Fruit fly (Drosophila melanogaster) whole organism, embryonic: ENCODE measurements around the gene rho-6.

ENCODE experiments used
- Asciz ChIP-seq: fragments of 200-800 bp; sonication (Bioruptor generic); optimal IDR thresholded peaks from 2 replicates; lab custom pipeline; 2017; ENCODE audit warnings: missing biosample characterization, mild to moderate bottlenecking, missing genetic modification characterization, missing genetic modification reagents
- Atf-2 ChIP-seq: fragments of 200-800 bp; sonication (Bioruptor generic); optimal IDR thresholded peaks from 2 replicates; lab custom pipeline; 2016; ENCODE audit warnings: missing biosample characterization, missing genetic modification characterization
- Atf6 ChIP-seq: fragments of 200-800 bp; sonication (Bioruptor generic); IDR thresholded peaks from 2 replicates; pipeline ENCODE4 v1.3.6; 2022; ENCODE audit warnings: missing biosample characterization, missing genetic modification characterization
- CG11504 ChIP-seq: fragments of 200-800 bp; sonication (Bioruptor generic); optimal IDR thresholded peaks from 3 replicates; lab custom pipeline; 2019; ENCODE audit warnings: missing biosample characterization, mild to moderate bottlenecking, missing genetic modification characterization, moderate library complexity
- CG12659 ChIP-seq: fragments of 200-800 bp; sonication (Bioruptor generic); optimal IDR thresholded peaks from 3 replicates; lab custom pipeline; 2017; ENCODE audit warnings: mild to moderate bottlenecking, missing biosample characterization, missing genetic modification reagents, missing genetic modification characterization
- CG14014 ChIP-seq: fragments of 200-800 bp; sonication (Bioruptor generic); IDR thresholded peaks from 2 replicates; pipeline ENCODE4 v1.3.6; 2022; ENCODE audit warnings: missing biosample characterization, missing genetic modification characterization
- CG14860 ChIP-seq: fragments of 200-800 bp; sonication (Bioruptor generic); IDR thresholded peaks from 3 replicates; pipeline ENCODE4 v1.3.6; 2022; ENCODE audit warnings: missing biosample characterization, missing genetic modification characterization; ENCODE audit not compliant: partially characterized antibody
- CG15514 ChIP-seq: fragments of 200-800 bp; sonication (Bioruptor generic); optimal IDR thresholded peaks from 3 replicates; lab custom pipeline; 2017; ENCODE audit warnings: missing biosample characterization, missing genetic modification characterization, mild to moderate bottlenecking, moderate library complexity, missing genetic modification reagents
- CG15601 ChIP-seq: fragments of 200-800 bp; sonication (Bioruptor generic); optimal IDR thresholded peaks from 3 replicates; lab custom pipeline; 2019; ENCODE audit warnings: missing biosample characterization, mild to moderate bottlenecking, missing genetic modification characterization, moderate library complexity
- CG16815 ChIP-seq: fragments of 200-800 bp; sonication (Bioruptor generic); optimal IDR thresholded peaks from 3 replicates; lab custom pipeline; 2017; ENCODE audit warnings: missing biosample characterization, mild to moderate bottlenecking, missing genetic modification characterization
- CG18619 ChIP-seq: fragments of 200-800 bp; sonication (Bioruptor generic); optimal IDR thresholded peaks from 3 replicates; lab custom pipeline; 2017; ENCODE audit warnings: missing biosample characterization, mild to moderate bottlenecking, missing genetic modification characterization
- CG3281 ChIP-seq: fragments of 200-800 bp; sonication (Bioruptor generic); optimal IDR thresholded peaks from 3 replicates; lab custom pipeline; 2017; ENCODE audit warnings: missing biosample characterization, mild to moderate bottlenecking, missing genetic modification characterization
- CG34376 ChIP-seq: fragments of 200-800 bp; sonication (Bioruptor generic); optimal IDR thresholded peaks from 2 replicates; lab custom pipeline; 2018; ENCODE audit warnings: missing biosample characterization, mild to moderate bottlenecking, missing genetic modification characterization
- CG3726 ChIP-seq: fragments of 200-800 bp; sonication (Bioruptor generic); IDR thresholded peaks from 3 replicates; pipeline ENCODE4, ENCODE4 v1.3.6; 2022; ENCODE audit warnings: missing biosample characterization, missing genetic modification characterization
- CG3995 ChIP-seq: fragments of 200-800 bp; sonication (Bioruptor generic); optimal IDR thresholded peaks from 3 replicates; lab custom pipeline; 2016; ENCODE audit warnings: missing biosample characterization, missing genetic modification characterization
- CG5180 ChIP-seq: fragments of 200-800 bp; sonication (Bioruptor generic); optimal IDR thresholded peaks from 3 replicates; lab custom pipeline; 2017; ENCODE audit warnings: missing biosample characterization, missing genetic modification characterization, mild to moderate bottlenecking, moderate library complexity, missing genetic modification reagents
- CG8089 ChIP-seq: fragments of 200-800 bp; sonication (Bioruptor generic); optimal IDR thresholded peaks from 3 replicates; lab custom pipeline; 2016; ENCODE audit warnings: missing biosample characterization, missing genetic modification characterization
- CG8290 ChIP-seq, 3 experiments: fragments of 200-800 bp; sonication (Bioruptor generic); optimal IDR thresholded peaks; 2 replicates each; lab custom pipeline; 2016 to 2019; ENCODE audit warnings: missing biosample characterization in 3 of 3, missing genetic modification characterization in 3 of 3, mild to moderate bottlenecking in 2 of 3, moderate library complexity in 1 of 3
- CG8388 ChIP-seq: fragments of 200-800 bp; sonication (Bioruptor generic); optimal IDR thresholded peaks from 2 replicates; lab custom pipeline; 2019; ENCODE audit warnings: missing biosample characterization, mild to moderate bottlenecking, missing genetic modification characterization, moderate library complexity
- CG9437 ChIP-seq: fragments of 200-800 bp; sonication (Bioruptor generic); optimal IDR thresholded peaks from 2 replicates; lab custom pipeline; 2018; ENCODE audit warnings: missing biosample characterization, mild to moderate bottlenecking, missing genetic modification characterization
- CTCF ChIP-seq: fragments of 200-800 bp; sonication (Bioruptor generic); optimal IDR thresholded peaks from 2 replicates; lab custom pipeline; 2017; ENCODE audit warnings: missing biosample characterization, mild to moderate bottlenecking, missing genetic modification characterization, moderate library complexity
- Chrac-16 ChIP-seq: fragments of 200-800 bp; sonication (Bioruptor generic); optimal IDR thresholded peaks from 3 replicates; lab custom pipeline; 2016; ENCODE audit warnings: missing biosample characterization, missing genetic modification characterization
- Dbx ChIP-seq: fragments of 200-800 bp; sonication (Bioruptor generic); IDR thresholded peaks from 3 replicates; pipeline ENCODE4 v1.3.6; 2022; ENCODE audit warnings: missing biosample characterization, missing genetic modification characterization
- ERR ChIP-seq: fragments of 200-800 bp; sonication (Bioruptor generic); optimal IDR thresholded peaks from 2 replicates; lab custom pipeline; 2016; ENCODE audit warnings: missing biosample characterization, missing genetic modification characterization
- Ets97D ChIP-seq: fragments of 200-800 bp; sonication (Bioruptor generic); optimal IDR thresholded peaks from 3 replicates; lab custom pipeline; 2016; ENCODE audit warnings: missing biosample characterization, missing genetic modification characterization
- Fer3 ChIP-seq: fragments of 200-800 bp; sonication (Bioruptor generic); optimal IDR thresholded peaks from 2 replicates; lab custom pipeline; 2018; ENCODE audit warnings: missing biosample characterization, mild to moderate bottlenecking, missing genetic modification characterization, moderate library complexity
- Gsc ChIP-seq: fragments of 200-800 bp; sonication (Bioruptor generic); IDR thresholded peaks from 2 replicates; pipeline ENCODE4 v1.3.6; 2022; ENCODE audit warnings: missing biosample characterization, missing genetic modification characterization
- Hand ChIP-seq: fragments of 200-800 bp; sonication (Bioruptor generic); optimal IDR thresholded peaks from 2 replicates; lab custom pipeline; 2017; ENCODE audit warnings: mild to moderate bottlenecking, missing biosample characterization, missing genetic modification reagents, missing genetic modification characterization
- Meics ChIP-seq: fragments of 200-800 bp; sonication (Bioruptor generic); optimal IDR thresholded peaks from 2 replicates; lab custom pipeline; 2017; ENCODE audit warnings: missing biosample characterization, mild to moderate bottlenecking, missing genetic modification characterization
- Poxn ChIP-seq: fragments of 200-800 bp; sonication (Bioruptor generic); IDR thresholded peaks from 2 replicates; pipeline ENCODE4 v1.3.6; 2022; ENCODE audit warnings: missing biosample characterization, missing genetic modification characterization
- Spps ChIP-seq: fragments of 200-800 bp; sonication (Bioruptor generic); optimal IDR thresholded peaks from 2 replicates; lab custom pipeline; 2018; ENCODE audit warnings: missing biosample characterization, mild to moderate bottlenecking, missing genetic modification characterization
- TFAM ChIP-seq: fragments of 200-800 bp; sonication (Bioruptor generic); optimal IDR thresholded peaks from 2 replicates; lab custom pipeline; 2017; ENCODE audit warnings: missing biosample characterization, missing genetic modification characterization, inconsistent platforms
- amos ChIP-seq: fragments of 200-800 bp; sonication (Bioruptor generic); IDR thresholded peaks from 2 replicates; pipeline ENCODE4 v1.3.6; 2022; ENCODE audit warnings: missing biosample characterization, missing genetic modification characterization; ENCODE audit not compliant: partially characterized antibody
- cwo ChIP-seq: fragments of 200-800 bp; sonication (Bioruptor generic); optimal IDR thresholded peaks from 3 replicates; lab custom pipeline; 2017; ENCODE audit warnings: missing biosample characterization, missing genetic modification characterization, mild to moderate bottlenecking, moderate library complexity, missing genetic modification reagents
- dmrt11E ChIP-seq: fragments of 200-800 bp; sonication (Bioruptor generic); optimal IDR thresholded peaks from 3 replicates; lab custom pipeline; 2018; ENCODE audit warnings: missing biosample characterization, mild to moderate bottlenecking, missing genetic modification characterization, moderate library complexity
- dmrt99B ChIP-seq: fragments of 200-800 bp; sonication (Bioruptor generic); optimal IDR thresholded peaks from 2 replicates; lab custom pipeline; 2018; ENCODE audit warnings: missing biosample characterization, mild to moderate bottlenecking, missing genetic modification characterization, moderate library complexity
- nerfin-2 ChIP-seq: fragments of 200-800 bp; sonication (Bioruptor generic); IDR thresholded peaks from 2 replicates; pipeline ENCODE4 v1.3.6; 2022; ENCODE audit warnings: missing biosample characterization, missing genetic modification characterization; ENCODE audit not compliant: partially characterized antibody
- pan ChIP-seq, 4 experiments: fragments of >200 bp in 3 of 4; fragments of 200-800 bp in 1 of 4; sonication (Bioruptor generic) in 1 of 4; optimal IDR thresholded peaks in 3 of 4; IDR thresholded peaks in 1 of 4; 2 replicates each; pipeline versions ENCODE4 v1.3.6 to Lab custom; 2017 to 2022; ENCODE audit warnings: missing biosample characterization in 2 of 4, missing genetic modification characterization in 2 of 4, mixed read lengths in 1 of 4
- pita ChIP-seq: fragments of 200-800 bp; sonication (Bioruptor generic); optimal IDR thresholded peaks from 2 replicates; lab custom pipeline; 2017; ENCODE audit warnings: missing biosample characterization, mild to moderate bottlenecking, missing genetic modification characterization
- pzg ChIP-seq: fragments of 200-800 bp; sonication (Bioruptor generic); optimal IDR thresholded peaks from 3 replicates; lab custom pipeline; 2018; ENCODE audit warnings: missing biosample characterization, mild to moderate bottlenecking, missing genetic modification characterization, moderate library complexity
- sens ChIP-seq: fragments of 200-800 bp; sonication (Bioruptor generic); peaks from one replicate; lab custom pipeline; 2016; ENCODE audit warnings: missing biosample characterization, missing genetic modification characterization
- sim ChIP-seq: fragments of 200-800 bp; sonication (Bioruptor generic); IDR thresholded peaks from 2 replicates; pipeline ENCODE4 v1.3.6; 2022; ENCODE audit warnings: missing biosample characterization, missing genetic modification characterization
- sima ChIP-seq: fragments of 200-800 bp; sonication (Bioruptor generic); optimal IDR thresholded peaks from 2 replicates; lab custom pipeline; 2016; ENCODE audit warnings: missing biosample characterization, missing genetic modification characterization
- sr ChIP-seq: fragments of 200-800 bp; sonication (Bioruptor generic); IDR thresholded peaks from 3 replicates; pipeline ENCODE4 v1.3.6; 2022; ENCODE audit warnings: missing biosample characterization, missing genetic modification characterization
- stwl ChIP-seq: fragments of 200-800 bp; sonication (Bioruptor generic); optimal IDR thresholded peaks from 3 replicates; lab custom pipeline; 2018; ENCODE audit warnings: missing biosample characterization, mild to moderate bottlenecking, missing genetic modification characterization, moderate library complexity
- tgo ChIP-seq: fragments of 200-800 bp; sonication (Bioruptor generic); IDR thresholded peaks from 3 replicates; pipeline ENCODE4 v1.3.6; 2022; ENCODE audit warnings: missing biosample characterization, missing genetic modification characterization
- tup ChIP-seq: fragments of 200-800 bp; sonication (Bioruptor generic); optimal IDR thresholded peaks from 2 replicates; lab custom pipeline; 2016; ENCODE audit warnings: missing biosample characterization, mild to moderate bottlenecking, missing genetic modification characterization, moderate library complexity
- yki ChIP-seq: fragments of >200 bp; optimal IDR thresholded peaks from 3 replicates; lab custom pipeline; 2018

Gene rho-6

dm6 chr2L:12133275-12134124 is at the start of gene rho-6:
rho-6 (minus strand) TSS chr2L:12133411.
- no peak for TF ChIP-seq pan (optimal IDR thresholded peaks at IDR 0.05; lab: Kevin White, UChicago)
- no peak for TF ChIP-seq pan (GFP tag; optimal IDR thresholded peaks at IDR 0.05 in 1 of 2, IDR thresholded peaks at IDR 0.05 in 1 of 2)
- TF ChIP-seq sens (GFP tag; lab: Kevin White, UChicago): peak; percentile 70
- TF ChIP-seq CG11504 (tag; lab: Kevin White, UChicago): peak; percentile 95
- no peak for TF ChIP-seq CG14014
- TF ChIP-seq stwl (tag; lab: Kevin White, UChicago): peak; percentile 29
- no peak for TF ChIP-seq sima (GFP tag; lab: Kevin White, UChicago)
- peak; percentile 93 for TF ChIP-seq CG3995 (GFP tag; lab: Kevin White, UChicago)
- TF ChIP-seq CTCF: peak; percentile 41
- TF ChIP-seq CG8388 (GFP tag; lab: Kevin White, UChicago): no peak
- TF ChIP-seq yki: no peak
- TF ChIP-seq cwo (GFP tag; lab: Kevin White, UChicago): no peak
- TF ChIP-seq Chrac-16 (GFP tag; lab: Kevin White, UChicago): no peak
- TF ChIP-seq CG5180: peak; percentile 43
- TF ChIP-seq CG3281 (GFP tag; lab: Kevin White, UChicago): no peak
- peak; percentile 13 for TF ChIP-seq pita (GFP tag; lab: Kevin White, UChicago)
- TF ChIP-seq, all 482 proteins: peak for 7

DNA sequence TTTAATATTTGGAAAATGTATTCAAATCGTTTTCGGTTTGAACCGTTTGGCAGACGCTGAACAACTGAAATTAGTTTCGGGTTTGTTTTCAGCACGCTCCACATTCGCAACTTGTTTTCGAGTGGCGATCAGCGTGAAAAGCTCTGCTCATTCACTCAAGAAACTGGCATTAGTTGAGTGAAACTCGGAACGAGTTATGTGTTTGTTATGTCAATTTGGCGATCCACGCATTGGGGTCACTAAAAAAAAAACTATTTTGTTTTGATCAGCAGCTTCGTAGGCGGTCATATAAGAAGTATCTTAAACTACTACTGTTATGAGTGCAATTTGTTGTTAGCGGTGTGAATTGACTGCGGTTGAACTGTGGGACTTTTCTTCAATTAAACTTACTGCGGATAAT is 44.4 kb upstream of the rho-6 start, which contains the start of gene atilla:
atilla (minus strand) TSS at position 266 of the 400 bp plus-strand sequence.
- TF ChIP-seq Spps (tag; lab: Kevin White, UChicago): no peak
- no peak for TF ChIP-seq tup (GFP tag; lab: Kevin White, UChicago)
- no peak for TF ChIP-seq CG15514 (GFP tag; lab: Kevin White, UChicago)
- no peak for TF ChIP-seq CG16815 (GFP tag; lab: Kevin White, UChicago)
- TF ChIP-seq ERR (GFP tag; lab: Kevin White, UChicago): no peak
- TF ChIP-seq CG15601 (tag; lab: Kevin White, UChicago): no peak
- no peak for TF ChIP-seq CG34376 (GFP tag; lab: Kevin White, UChicago)
- TF ChIP-seq CG14860 (GFP tag; lab: Robert Waterston, UW): no peak
- no peak for TF ChIP-seq amos (GFP tag; lab: Robert Waterston, UW)
- no peak for TF ChIP-seq TFAM (GFP tag; lab: Kevin White, UChicago)
- TF ChIP-seq Dbx (GFP tag; lab: Robert Waterston, UW): 0 out of 3 replicates have a peak, but pooled peaks have one; percentile 6
- no peak for TF ChIP-seq CG8089
- TF ChIP-seq Asciz (GFP tag; lab: Kevin White, UChicago): no peak
- TF ChIP-seq CG18619: no peak
- no peak for TF ChIP-seq CG12659 (GFP tag; lab: Kevin White, UChicago)
- TF ChIP-seq pzg (GFP tag; lab: Kevin White, UChicago): no peak
- no peak for TF ChIP-seq Atf6 (GFP tag; lab: Robert Waterston, UW)
- TF ChIP-seq Poxn: no peak
- no peak for TF ChIP-seq CG3726
- TF ChIP-seq CG8290 (GFP tag; optimal IDR thresholded peaks at IDR 0.05; lab: Kevin White, UChicago): no peak
- TF ChIP-seq CG8290 (tag; optimal IDR thresholded peaks at IDR 0.05; lab: Kevin White, UChicago): peak in 1 of 2 experiments; percentile 9
- TF ChIP-seq Gsc: no peak
- TF ChIP-seq nerfin-2 (GFP tag; lab: Robert Waterston, UW): no peak
- peak; percentile 5 for TF ChIP-seq Fer3 (tag; lab: Kevin White, UChicago)
- no peak for TF ChIP-seq sr (GFP tag; lab: Robert Waterston, UW)
- TF ChIP-seq Hand (GFP tag; lab: Kevin White, UChicago): no peak
- TF ChIP-seq Atf-2 (GFP tag; lab: Kevin White, UChicago): no peak
- TF ChIP-seq sim: no peak
- no peak for TF ChIP-seq tgo (GFP tag; lab: Robert Waterston, UW)
- TF ChIP-seq CG9437 (GFP tag; lab: Kevin White, UChicago): no peak
- TF ChIP-seq dmrt11E (tag; lab: Kevin White, UChicago): no peak
- TF ChIP-seq dmrt99B: no peak
- no peak for TF ChIP-seq Ets97D (GFP tag; lab: Kevin White, UChicago)
- TF ChIP-seq Meics (GFP tag; lab: Kevin White, UChicago): no peak
